Fruit fly (Drosophila melanogaster) whole organism, embryonic: ENCODE measurements around the gene plum.
A peak's percentile ranks its signal among the peaks of the same experiment; 100 is the strongest.

Source experiments
- CG1024 ChIP-seq: fragments of 200-800 bp; sonication (Bioruptor generic); IDR thresholded peaks from 2 replicates; pipeline ENCODE4 v1.3.6; 2022; ENCODE audit warnings: missing biosample characterization, missing genetic modification characterization
- CG10366 ChIP-seq: fragments of 200-800 bp; sonication (Bioruptor generic); IDR thresholded peaks from 2 replicates; pipeline ENCODE4 v1.3.6; 2022; ENCODE audit warnings: missing biosample characterization, missing genetic modification characterization
- CG10654 ChIP-seq: fragments of 200-800 bp; sonication (Bioruptor generic); optimal IDR thresholded peaks from 2 replicates; lab custom pipeline; 2016; ENCODE audit warnings: missing biosample characterization, missing genetic modification characterization
- CG11504 ChIP-seq: fragments of 200-800 bp; sonication (Bioruptor generic); optimal IDR thresholded peaks from 3 replicates; lab custom pipeline; 2019; ENCODE audit warnings: missing biosample characterization, mild to moderate bottlenecking, missing genetic modification characterization, moderate library complexity
- CG13296 ChIP-seq: fragments of 200-800 bp; sonication (Bioruptor generic); optimal IDR thresholded peaks from 3 replicates; lab custom pipeline; 2018; ENCODE audit warnings: missing biosample characterization, mild to moderate bottlenecking, missing genetic modification characterization
- CG16815 ChIP-seq: fragments of 200-800 bp; sonication (Bioruptor generic); optimal IDR thresholded peaks from 3 replicates; lab custom pipeline; 2017; ENCODE audit warnings: missing biosample characterization, mild to moderate bottlenecking, missing genetic modification characterization
- CG17385 ChIP-seq: fragments of 200-800 bp; sonication (Bioruptor generic); optimal IDR thresholded peaks from 3 replicates; lab custom pipeline; 2018; ENCODE audit warnings: missing biosample characterization, mild to moderate bottlenecking, missing genetic modification characterization
- CG2129 ChIP-seq: fragments of 200-800 bp; sonication (Bioruptor generic); IDR thresholded peaks from 2 replicates; pipeline ENCODE4 v1.3.6; 2022; ENCODE audit warnings: missing biosample characterization, missing genetic modification characterization; ENCODE audit not compliant: partially characterized antibody
- CG32767 ChIP-seq: fragments of 200-800 bp; sonication (Bioruptor generic); IDR thresholded peaks from 2 replicates; pipeline ENCODE4 v1.3.6; 2022; ENCODE audit warnings: missing biosample characterization, missing genetic modification characterization
- CG34422 ChIP-seq: fragments of 200-800 bp; sonication (Bioruptor generic); IDR thresholded peaks from 3 replicates; pipeline ENCODE4 v1.3.6; 2022; ENCODE audit warnings: missing biosample characterization, missing genetic modification characterization
- CG6683 ChIP-seq: fragments of 200-800 bp; sonication (Bioruptor generic); optimal IDR thresholded peaks from 2 replicates; lab custom pipeline; 2017; ENCODE audit warnings: missing biosample characterization, mild to moderate bottlenecking, missing genetic modification characterization, missing genetic modification reagents
- CG9437 ChIP-seq: fragments of 200-800 bp; sonication (Bioruptor generic); optimal IDR thresholded peaks from 2 replicates; lab custom pipeline; 2018; ENCODE audit warnings: missing biosample characterization, mild to moderate bottlenecking, missing genetic modification characterization
- CkIIα-i1 ChIP-seq: fragments of 200-800 bp; sonication (Bioruptor generic); IDR thresholded peaks from 2 replicates; pipeline ENCODE4 v1.3.6; 2022; ENCODE audit warnings: missing biosample characterization, missing genetic modification characterization
- Dll ChIP-seq: fragments of 200-800 bp; sonication (Bioruptor generic); IDR thresholded peaks from 4 replicates; pipeline ENCODE4 v1.3.6; 2022; ENCODE audit warnings: missing biosample characterization, missing genetic modification characterization; ENCODE audit not compliant: partially characterized antibody
- E2f2 ChIP-seq: fragments of 200-800 bp; sonication (Bioruptor generic); IDR thresholded peaks from 2 replicates; pipeline ENCODE4 v1.3.6; 2022; ENCODE audit warnings: missing biosample characterization, missing genetic modification characterization
- GATAe ChIP-seq: fragments of 200-800 bp; sonication (Bioruptor generic); conservative IDR thresholded peaks from 2 replicates; pipeline ENCODE4 v1.3.6; 2022; ENCODE audit warnings: missing biosample characterization, missing genetic modification characterization
- H15 ChIP-seq: fragments of 200-800 bp; sonication (Bioruptor generic); IDR thresholded peaks from 3 replicates; pipeline ENCODE4 v1.3.6; 2022; ENCODE audit warnings: missing biosample characterization, missing genetic modification characterization
- H2.0 ChIP-seq: fragments of 200-800 bp; sonication (Bioruptor generic); IDR thresholded peaks from 2 replicates; pipeline ENCODE4 v1.3.6; 2022; ENCODE audit warnings: missing biosample characterization, missing genetic modification characterization
- HHEX ChIP-seq: fragments of 200-800 bp; sonication (Bioruptor generic); optimal IDR thresholded peaks from 3 replicates; lab custom pipeline; 2017; ENCODE audit warnings: missing biosample characterization, mild to moderate bottlenecking, missing genetic modification characterization, missing genetic modification reagents
- Hey ChIP-seq: fragments of 200-800 bp; sonication (Bioruptor generic); optimal IDR thresholded peaks from 3 replicates; lab custom pipeline; 2018; ENCODE audit warnings: missing biosample characterization, mild to moderate bottlenecking, missing genetic modification characterization
- Hr78 ChIP-seq, 2 experiments: fragments of 200-800 bp in 1 of 2; fragments of >200 bp in 1 of 2; sonication (Bioruptor generic) in 1 of 2; optimal IDR thresholded peaks; 2 replicates each; lab custom pipeline; 2017 to 2019; ENCODE audit warnings: missing biosample characterization in 2 of 2, missing genetic modification characterization in 2 of 2, mild to moderate bottlenecking in 1 of 2, moderate library complexity in 1 of 2
- Kr ChIP-seq: fragments of 200-800 bp; sonication (Bioruptor generic); optimal IDR thresholded peaks from 2 replicates; lab custom pipeline; 2017; ENCODE audit warnings: missing biosample characterization, mild to moderate bottlenecking, missing genetic modification characterization
- Neu2 ChIP-seq: fragments of 200-800 bp; sonication (Bioruptor generic); optimal IDR thresholded peaks from 3 replicates; lab custom pipeline; 2016; ENCODE audit warnings: missing biosample characterization, missing genetic modification characterization, borderline replicate concordance
- Nf-YC ChIP-seq: fragments of 200-800 bp; optimal IDR thresholded peaks from 3 replicates; lab custom pipeline; 2019; ENCODE audit warnings: missing biosample characterization, mild to moderate bottlenecking, missing genetic modification characterization, moderate library complexity
- Six4 ChIP-seq: fragments of 200-800 bp; sonication (Bioruptor generic); optimal IDR thresholded peaks from 2 replicates; lab custom pipeline; 2016; ENCODE audit warnings: missing biosample characterization, missing genetic modification characterization
- Sox100B ChIP-seq: fragments of 200-800 bp; sonication (Bioruptor generic); optimal IDR thresholded peaks from 3 replicates; lab custom pipeline; 2018; ENCODE audit warnings: missing biosample characterization, mild to moderate bottlenecking, missing genetic modification characterization
- ase ChIP-seq: fragments of 200-800 bp; sonication (Bioruptor generic); IDR thresholded peaks from 3 replicates; pipeline ENCODE4 v1.3.6; 2022; ENCODE audit warnings: missing biosample characterization, missing genetic modification characterization
- cas ChIP-seq: fragments of 200-800 bp; sonication (Bioruptor generic); IDR thresholded peaks from 2 replicates; pipeline ENCODE4 v1.3.6; 2022; ENCODE audit warnings: missing biosample characterization, missing genetic modification characterization
- cato ChIP-seq: fragments of 200-800 bp; sonication (Bioruptor generic); optimal IDR thresholded peaks from 2 replicates; lab custom pipeline; 2016; ENCODE audit warnings: missing biosample characterization, missing genetic modification characterization, borderline replicate concordance
- caup ChIP-seq: fragments of 200-800 bp; sonication (Bioruptor generic); optimal IDR thresholded peaks from 3 replicates; lab custom pipeline; 2017; ENCODE audit warnings: missing biosample characterization, mild to moderate bottlenecking, missing genetic modification characterization, moderate library complexity; ENCODE audit not compliant: severe bottlenecking
- dati ChIP-seq: fragments of 200-800 bp; sonication (Bioruptor generic); IDR thresholded peaks from 2 replicates; pipeline ENCODE4 v1.3.6; 2022; ENCODE audit warnings: missing biosample characterization, missing genetic modification characterization
- en ChIP-seq: fragments of 200-800 bp; sonication (Bioruptor generic); optimal IDR thresholded peaks from 2 replicates; lab custom pipeline; 2016; ENCODE audit warnings: missing biosample characterization, missing genetic modification characterization
- exex ChIP-seq: fragments of 200-800 bp; sonication (Bioruptor generic); optimal IDR thresholded peaks from 4 replicates; lab custom pipeline; 2018; ENCODE audit warnings: missing biosample characterization, mild to moderate bottlenecking, missing genetic modification characterization, moderate library complexity
- eyg ChIP-seq: fragments of 200-800 bp; sonication (Bioruptor generic); optimal IDR thresholded peaks from 3 replicates; lab custom pipeline; 2016; ENCODE audit warnings: missing biosample characterization, missing genetic modification characterization
- hkb ChIP-seq, 2 experiments: fragments of 200-800 bp in 1 of 2; fragments of >200 bp in 1 of 2; sonication (Bioruptor generic) in 1 of 2; IDR thresholded peaks in 1 of 2; optimal IDR thresholded peaks in 1 of 2; 2 replicates each; pipeline versions ENCODE4 v1.3.6 to Lab custom; 2017 to 2022; ENCODE audit warnings: missing biosample characterization in 1 of 2, missing genetic modification characterization in 1 of 2
- kah ChIP-seq: fragments of 200-800 bp; sonication (Bioruptor generic); optimal IDR thresholded peaks from 2 replicates; lab custom pipeline; 2018; ENCODE audit warnings: missing biosample characterization, mild to moderate bottlenecking, missing genetic modification characterization
- ken ChIP-seq: fragments of 200-800 bp; sonication (Bioruptor generic); IDR thresholded peaks from 3 replicates; pipeline ENCODE4 v1.3.6; 2022; ENCODE audit warnings: missing biosample characterization, missing genetic modification characterization
- lola ChIP-seq, 3 experiments: fragments of >200 bp in 2 of 3; fragments of 200-800 bp in 1 of 3; sonication (Bioruptor generic) in 1 of 3; optimal IDR thresholded peaks; 2 replicates each; lab custom pipeline; 2017 to 2019; ENCODE audit warnings: missing biosample characterization in 3 of 3, missing genetic modification characterization in 3 of 3, mild to moderate bottlenecking in 1 of 3, moderate library complexity in 1 of 3
- lov ChIP-seq, 2 experiments: fragments of 200-800 bp in 1 of 2; fragments of >200 bp in 1 of 2; sonication (Bioruptor generic) in 1 of 2; IDR thresholded peaks in 1 of 2; optimal IDR thresholded peaks in 1 of 2; 2 replicates in 1 of 2; 3 replicates in 1 of 2; pipeline versions ENCODE4 v1.3.6 to Lab custom; 2017 to 2022; ENCODE audit warnings: missing biosample characterization in 1 of 2, missing genetic modification characterization in 1 of 2
- nerfin-1 ChIP-seq: fragments of 200-800 bp; sonication (Bioruptor generic); optimal IDR thresholded peaks from 3 replicates; lab custom pipeline; 2019; ENCODE audit warnings: missing biosample characterization, mild to moderate bottlenecking, missing genetic modification characterization, moderate library complexity
- peb ChIP-seq: fragments of 200-800 bp; sonication (Bioruptor generic); IDR thresholded peaks from 2 replicates; pipeline ENCODE4 v1.3.6; 2022; ENCODE audit warnings: missing biosample characterization, missing genetic modification characterization
- psq ChIP-seq: fragments of 200-800 bp; sonication (Bioruptor generic); optimal IDR thresholded peaks from 2 replicates; lab custom pipeline; 2017; ENCODE audit warnings: missing biosample characterization, missing genetic modification characterization
- seq ChIP-seq: fragments of 200-800 bp; sonication (Bioruptor generic); IDR thresholded peaks from 2 replicates; pipeline ENCODE4 v1.3.6; 2022; ENCODE audit warnings: missing biosample characterization, missing genetic modification characterization
- tna ChIP-seq: fragments of 200-800 bp; sonication (Bioruptor generic); IDR thresholded peaks from 2 replicates; pipeline ENCODE4 v1.3.6; 2022; ENCODE audit warnings: missing biosample characterization, missing genetic modification characterization; ENCODE audit not compliant: partially characterized antibody
- unpg ChIP-seq: fragments of 200-800 bp; sonication (Bioruptor generic); optimal IDR thresholded peaks from 3 replicates; lab custom pipeline; 2018; ENCODE audit warnings: missing biosample characterization, mild to moderate bottlenecking, missing genetic modification characterization, moderate library complexity
- z ChIP-seq: fragments of 200-800 bp; sonication (Bioruptor generic); IDR thresholded peaks from 3 replicates; pipeline ENCODE4 v1.3.6; 2022; ENCODE audit warnings: missing biosample characterization, missing genetic modification characterization
- zf30C ChIP-seq: fragments of 200-800 bp; sonication (Bioruptor generic); optimal IDR thresholded peaks from 3 replicates; lab custom pipeline; 2018; ENCODE audit warnings: missing biosample characterization, mild to moderate bottlenecking, missing genetic modification characterization
- zfh2 ChIP-seq: fragments of 200-800 bp; sonication (Bioruptor generic); optimal IDR thresholded peaks from 2 replicates; lab custom pipeline; 2016; ENCODE audit warnings: missing biosample characterization, missing genetic modification characterization

Gene plum

dm6 chr3R:26461226-26461805, 73.7 kb downstream of the plum start, which contains the start of gene CG5455 (continued):
- TF ChIP-seq en (GFP tag; lab: Kevin White, UChicago) (no peak), caup (GFP tag; lab: Kevin White, UChicago) (peak; percentile 80), H15 (GFP tag; lab: Robert Waterston, UW) (no peak), CG11504 (tag; lab: Kevin White, UChicago) (peak; percentile 75), HHEX (GFP tag; lab: Kevin White, UChicago) (peak; percentile 75), kah (GFP tag; lab: Kevin White, UChicago) (no peak), hkb (optimal IDR thresholded peaks at IDR 0.05; lab: Kevin White, UChicago) (no peak), hkb (GFP tag; IDR thresholded peaks at IDR 0.05; lab: Robert Waterston, UW) (peak; percentile 74), CkIIα-i1 (GFP tag; lab: Robert Waterston, UW) (0 out of 2 replicates have a peak, but pooled peaks have one; percentile 32), zfh2 (GFP tag; lab: Kevin White, UChicago) (peak; percentile 7), CG10366 (no peak), CG2129 (no peak), CG32767 (GFP tag; lab: Robert Waterston, UW) (peak; percentile 47; the same call in 1 of the 2 replicates), GATAe (GFP tag; lab: Robert Waterston, UW) (no peak), Nf-YC (peak; percentile 47), CG10654 (GFP tag; lab: Kevin White, UChicago) (no peak), tna (GFP tag; lab: Robert Waterston, UW) (peak; percentile 64; the same call in 1 of the 2 replicates), cas (GFP tag; lab: Robert Waterston, UW) (no peak), Six4 (GFP tag; lab: Kevin White, UChicago) (no peak), cato (GFP tag; lab: Kevin White, UChicago) (no peak), CG1024 (GFP tag; lab: Robert Waterston, UW) (no peak), Sox100B (GFP tag; lab: Kevin White, UChicago) (no peak), exex (tag; lab: Kevin White, UChicago) (peak; percentile 35), Hey (tag; lab: Kevin White, UChicago) (peak; percentile 50), peb (GFP tag; lab: Robert Waterston, UW) (no peak; the same call in 1 of the 2 replicates), CG17385 (GFP tag; lab: Kevin White, UChicago) (peak; percentile 55), psq (GFP tag; lab: Kevin White, UChicago) (no peak), Hr78 (GFP tag; optimal IDR thresholded peaks at IDR 0.05; lab: Kevin White, UChicago) (peak in 1 of 2 experiments; percentile 40), lov (optimal IDR thresholded peaks at IDR 0.05; lab: Kevin White, UChicago) (no peak), lov (GFP tag; IDR thresholded peaks at IDR 0.05; lab: Robert Waterston, UW) (peak; percentile 50; the same call in 1 of the 3 replicates), z (peak; percentile 64; the same call in 2 of the 3 replicates), seq (GFP tag; lab: Robert Waterston, UW) (peak; percentile 36; the same call in 1 of the 2 replicates), CG13296 (GFP tag; lab: Kevin White, UChicago) (peak; percentile 77), CG9437 (GFP tag; lab: Kevin White, UChicago) (no peak), eyg (GFP tag; lab: Kevin White, UChicago) (peak; percentile 23), ken (no peak), lola (GFP tag; optimal IDR thresholded peaks at IDR 0.05; lab: Kevin White, UChicago) (no peak), zf30C (GFP tag; lab: Kevin White, UChicago) (no peak), Neu2 (GFP tag; lab: Kevin White, UChicago) (no peak), Kr (GFP tag; lab: Kevin White, UChicago) (no peak), CG34422 (GFP tag; lab: Robert Waterston, UW) (peak; percentile 54; the same call in 1 of the 3 replicates), H2.0 (GFP tag; lab: Robert Waterston, UW) (peak; percentile 25; the same call in 1 of the 2 replicates), CG6683 (GFP tag; lab: Kevin White, UChicago) (peak; percentile 13), E2f2 (GFP tag; lab: Robert Waterston, UW) (peak; percentile 94), dati (GFP tag; lab: Robert Waterston, UW) (no peak), unpg (peak; percentile 39), nerfin-1 (tag; lab: Kevin White, UChicago) (no peak), CG16815 (GFP tag; lab: Kevin White, UChicago) (no peak), Dll (GFP tag; lab: Robert Waterston, UW) (no peak), ase (GFP tag; lab: Robert Waterston, UW) (no peak)
